Worm (Caenorhabditis elegans) whole organism, L2 larva: ENCODE results near the gene str-220.

Experiments
- lin-13 ChIP-seq: fragments of 150-350 bp; optimal IDR thresholded peaks from 2 replicates; lab custom pipeline; 2014; ENCODE audit warnings: missing biosample characterization, missing genetic modification reagents, missing genetic modification characterization
- lsy-2 ChIP-seq, 2 experiments: fragments of 150-350 bp in 1 of 2; sonication (generic microtip) in 1 of 2; optimal IDR thresholded peaks; 2 replicates each; lab custom pipeline; 2014 to 2017; ENCODE audit warnings: missing biosample characterization in 2 of 2, missing genetic modification characterization in 2 of 2
- mab-5 ChIP-seq: fragments of 150-350 bp; optimal IDR thresholded peaks from 2 replicates; lab custom pipeline; 2014; ENCODE audit warnings: missing biosample characterization, missing genetic modification characterization
- mdl-1 ChIP-seq, 2 experiments: fragments of 150-350 bp in 1 of 2; sonication (generic microtip) in 1 of 2; optimal IDR thresholded peaks; 2 replicates each; lab custom pipeline; 2017; ENCODE audit warnings: missing biosample characterization in 2 of 2, missing genetic modification characterization in 2 of 2
- nhr-11 ChIP-seq: fragments of 150-350 bp; optimal IDR thresholded peaks from 2 replicates; lab custom pipeline; 2014; ENCODE audit warnings: missing biosample characterization, missing genetic modification characterization
- nhr-21 ChIP-seq: fragments of 150-350 bp; optimal IDR thresholded peaks from 2 replicates; lab custom pipeline; 2014; ENCODE audit warnings: missing biosample characterization, missing genetic modification characterization
- skn-1 ChIP-seq: sonication (generic microtip); optimal IDR thresholded peaks from 2 replicates; lab custom pipeline; 2017; ENCODE audit warnings: missing biosample characterization, missing genetic modification characterization
- snpc-4 ChIP-seq: fragments of 150-350 bp; optimal IDR thresholded peaks from 2 replicates; lab custom pipeline; 2014; ENCODE audit warnings: missing biosample characterization, missing genetic modification characterization
- unc-62 ChIP-seq: fragments of 150-350 bp; optimal IDR thresholded peaks from 2 replicates; lab custom pipeline; 2014; ENCODE audit warnings: missing biosample characterization, missing genetic modification reagents, missing genetic modification characterization

- TF ChIP-seq mab-5, result no peak
- TF ChIP-seq nhr-21 (tag; lab: Kevin White, UChicago), result no peak
- TF ChIP-seq skn-1 (tag; lab: Kevin White, UChicago), result no peak
- TF ChIP-seq unc-62 (GFP tag; lab: Kevin White, UChicago), result no peak
- no peak for TF ChIP-seq snpc-4 (tag; lab: Kevin White, UChicago)
- TF ChIP-seq lsy-2 (tag; optimal IDR thresholded peaks at IDR 0.05; lab: Kevin White, UChicago), result no peak
- no peak for TF ChIP-seq lin-13
- TF ChIP-seq nhr-11 (tag; lab: Kevin White, UChicago), result no peak
- TF ChIP-seq mdl-1 (tag; optimal IDR thresholded peaks at IDR 0.05; lab: Kevin White, UChicago), result no peak
Measured at ce11 chrIV:7211313-7211712, 40.2 kb upstream of the str-220 start.
